Worm (Caenorhabditis elegans) whole organism, L2 larva: ENCODE data around the gene col-81.

Source experiments
- C34F6.9 ChIP-seq: fragments of 150-350 bp; optimal IDR thresholded peaks from 2 replicates; lab custom pipeline; 2014; ENCODE audit warnings: missing biosample characterization, missing genetic modification characterization
- F13H6.1 ChIP-seq: sonication (generic microtip); optimal IDR thresholded peaks from 2 replicates; lab custom pipeline; 2016; ENCODE audit warnings: missing genetic modification characterization, missing compliant biosample characterization
- R02D3.7 ChIP-seq: fragments of 150-350 bp; optimal IDR thresholded peaks from 2 replicates; lab custom pipeline; 2014; ENCODE audit warnings: missing biosample characterization, missing genetic modification characterization
- Y55F3AM.14 ChIP-seq: fragments of 200-800 bp; sonication (Bioruptor generic); optimal IDR thresholded peaks from 2 replicates; lab custom pipeline; 2018; ENCODE audit warnings: mild to moderate bottlenecking, missing genetic modification characterization, missing compliant biosample characterization
- alr-1 ChIP-seq: fragments of 150-350 bp; optimal IDR thresholded peaks from 2 replicates; lab custom pipeline; 2014; ENCODE audit warnings: missing biosample characterization, missing genetic modification characterization
- aly-2 ChIP-seq: fragments of 150-350 bp; optimal IDR thresholded peaks from 2 replicates; lab custom pipeline; 2014; ENCODE audit warnings: missing biosample characterization, missing genetic modification characterization
- ama-1 ChIP-seq: fragments of 150-350 bp; optimal IDR thresholded peaks from 2 replicates; lab custom pipeline; 2018; ENCODE audit warnings: inconsistent platforms
- blmp-1 ChIP-seq: sonication (generic microtip); optimal IDR thresholded peaks from 2 replicates; lab custom pipeline; 2017; ENCODE audit warnings: missing genetic modification characterization, mild to moderate bottlenecking, missing compliant biosample characterization, antibody characterized with exemption, moderate library complexity; ENCODE audit not compliant: insufficient read depth
- ceh-16 ChIP-seq: fragments of 150-350 bp; optimal IDR thresholded peaks from 2 replicates; lab custom pipeline; 2014; ENCODE audit warnings: missing biosample characterization, missing genetic modification characterization
- ceh-82 ChIP-seq: fragments of 150-350 bp; optimal IDR thresholded peaks from 2 replicates; lab custom pipeline; 2014; ENCODE audit warnings: missing biosample characterization, missing genetic modification characterization
- crh-2 ChIP-seq: sonication (generic microtip); optimal IDR thresholded peaks from 2 replicates; lab custom pipeline; 2017; ENCODE audit warnings: missing biosample characterization, missing genetic modification characterization
- dmd-4 ChIP-seq: sonication (generic microtip); optimal IDR thresholded peaks from 2 replicates; lab custom pipeline; 2017; ENCODE audit warnings: missing biosample characterization, missing genetic modification characterization
- elt-1 ChIP-seq: fragments of 150-350 bp; optimal IDR thresholded peaks from 2 replicates; lab custom pipeline; 2014; ENCODE audit warnings: missing biosample characterization, missing genetic modification characterization
- elt-3 ChIP-seq: sonication (generic microtip); optimal IDR thresholded peaks from 2 replicates; lab custom pipeline; 2017; ENCODE audit warnings: missing biosample characterization, missing genetic modification characterization
- gmeb-1 ChIP-seq: fragments of 150-350 bp; optimal IDR thresholded peaks from 2 replicates; lab custom pipeline; 2014; ENCODE audit warnings: missing biosample characterization, missing genetic modification characterization
- lin-11 ChIP-seq: fragments of 150-350 bp; sonication (generic microtip); optimal IDR thresholded peaks from 2 replicates; lab custom pipeline; 2014; ENCODE audit warnings: missing biosample characterization, missing genetic modification characterization, inconsistent platforms, mixed read lengths
- lin-13 ChIP-seq: fragments of 150-350 bp; optimal IDR thresholded peaks from 2 replicates; lab custom pipeline; 2014; ENCODE audit warnings: missing biosample characterization, missing genetic modification reagents, missing genetic modification characterization
- lin-39 ChIP-seq: fragments of 150-350 bp; optimal IDR thresholded peaks from 2 replicates; lab custom pipeline; 2014; ENCODE audit warnings: missing biosample characterization, missing genetic modification reagents, missing genetic modification characterization
- lsy-2 ChIP-seq, 2 experiments: fragments of 150-350 bp in 1 of 2; sonication (generic microtip) in 1 of 2; optimal IDR thresholded peaks; 2 replicates each; lab custom pipeline; 2014 to 2017; ENCODE audit warnings: missing biosample characterization in 2 of 2, missing genetic modification characterization in 2 of 2
- mbf-1 ChIP-seq: sonication (generic microtip); optimal IDR thresholded peaks from 2 replicates; lab custom pipeline; 2017; ENCODE audit warnings: missing biosample characterization, missing genetic modification characterization
- mdl-1 ChIP-seq, 2 experiments: fragments of 150-350 bp in 1 of 2; sonication (generic microtip) in 1 of 2; optimal IDR thresholded peaks; 2 replicates each; lab custom pipeline; 2017; ENCODE audit warnings: missing biosample characterization in 2 of 2, missing genetic modification characterization in 2 of 2
- nhr-10 ChIP-seq: sonication (generic microtip); optimal IDR thresholded peaks from 2 replicates; lab custom pipeline; 2017; ENCODE audit warnings: missing biosample characterization, missing genetic modification characterization
- nhr-21 ChIP-seq: fragments of 150-350 bp; optimal IDR thresholded peaks from 2 replicates; lab custom pipeline; 2014; ENCODE audit warnings: missing biosample characterization, missing genetic modification characterization
- nhr-23 ChIP-seq: fragments of 150-350 bp; optimal IDR thresholded peaks from 2 replicates; lab custom pipeline; 2014; ENCODE audit warnings: missing biosample characterization, missing genetic modification reagents, missing genetic modification characterization
- nhr-25 ChIP-seq: fragments of 150-350 bp; sonication (generic microtip); optimal IDR thresholded peaks from 3 replicates; lab custom pipeline; 2014; ENCODE audit warnings: missing biosample characterization, missing genetic modification characterization
- nhr-77 ChIP-seq: fragments of 150-350 bp; optimal IDR thresholded peaks from 2 replicates; lab custom pipeline; 2014; ENCODE audit warnings: missing biosample characterization, missing genetic modification characterization
- peb-1 ChIP-seq: fragments of 150-350 bp; optimal IDR thresholded peaks from 2 replicates; lab custom pipeline; 2014; ENCODE audit warnings: missing biosample characterization, missing genetic modification characterization
- sem-4 ChIP-seq: fragments of 150-350 bp; optimal IDR thresholded peaks from 2 replicates; lab custom pipeline; 2014; ENCODE audit warnings: missing biosample characterization, missing genetic modification reagents, missing genetic modification characterization
- sma-3 ChIP-seq: sonication (generic microtip); optimal IDR thresholded peaks from 2 replicates; lab custom pipeline; 2016; ENCODE audit warnings: missing genetic modification reagents, missing genetic modification characterization, missing compliant biosample characterization
- sma-9 ChIP-seq, 2 experiments: fragments of 150-350 bp in 1 of 2; sonication (generic microtip) in 1 of 2; optimal IDR thresholded peaks; 2 replicates each; lab custom pipeline; 2014 to 2016; ENCODE audit warnings: missing genetic modification characterization in 2 of 2, mild to moderate bottlenecking in 1 of 2, missing biosample characterization in 1 of 2, missing compliant biosample characterization in 1 of 2, missing genetic modification reagents in 1 of 2, moderate library complexity in 1 of 2
- snpc-4 ChIP-seq: fragments of 150-350 bp; optimal IDR thresholded peaks from 2 replicates; lab custom pipeline; 2014; ENCODE audit warnings: missing biosample characterization, missing genetic modification characterization
- unc-39 ChIP-seq: fragments of 150-350 bp; optimal IDR thresholded peaks from 2 replicates; lab custom pipeline; 2014; ENCODE audit warnings: missing biosample characterization, missing genetic modification characterization
- unc-55 ChIP-seq: fragments of 150-350 bp; sonication (generic microtip); optimal IDR thresholded peaks from 3 replicates; lab custom pipeline; 2014; ENCODE audit warnings: missing biosample characterization, missing genetic modification reagents, missing genetic modification characterization
- unc-62 ChIP-seq: fragments of 150-350 bp; optimal IDR thresholded peaks from 2 replicates; lab custom pipeline; 2014; ENCODE audit warnings: missing biosample characterization, missing genetic modification reagents, missing genetic modification characterization
- zag-1 ChIP-seq: fragments of 150-350 bp; optimal IDR thresholded peaks from 2 replicates; lab custom pipeline; 2014; ENCODE audit warnings: missing biosample characterization, missing genetic modification characterization
- ztf-11 ChIP-seq: sonication (generic microtip); optimal IDR thresholded peaks from 2 replicates; lab custom pipeline; 2017; ENCODE audit warnings: missing biosample characterization, missing genetic modification characterization
- ztf-4 ChIP-seq: fragments of 150-350 bp; optimal IDR thresholded peaks from 2 replicates; lab custom pipeline; 2014; ENCODE audit warnings: missing biosample characterization, missing genetic modification characterization

col-81 gene

DNA sequence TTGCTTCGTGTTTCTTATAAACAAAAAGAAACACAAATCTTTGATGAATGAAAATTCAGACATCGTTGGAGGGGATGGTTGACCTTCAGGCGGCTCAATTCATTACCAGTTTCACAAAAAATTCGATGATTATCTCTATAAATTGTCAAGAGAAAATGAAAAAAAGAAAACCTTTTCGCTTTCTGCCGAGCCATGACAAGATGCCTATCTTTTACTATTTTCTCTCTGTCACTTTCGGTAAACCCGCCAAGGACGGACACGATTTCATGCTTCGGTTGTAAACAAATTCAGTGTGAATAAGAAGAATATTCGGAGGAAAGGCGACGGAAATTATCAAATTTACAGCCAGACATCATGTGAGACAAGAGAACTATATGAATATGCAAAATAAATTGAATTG lies 7.1 kb upstream of the col-81 start:
- TF ChIP-seq unc-39 = no peak
- TF ChIP-seq ztf-4 (tag; lab: Kevin White, UChicago) = no peak
- no peak for TF ChIP-seq ama-1 (lab: Kevin White, UChicago)
- TF ChIP-seq mdl-1 (tag; optimal IDR thresholded peaks at IDR 0.05; lab: Kevin White, UChicago) = no peak
- TF ChIP-seq aly-2 (tag; lab: Kevin White, UChicago) = no peak
- no peak for TF ChIP-seq elt-1
- no peak for TF ChIP-seq unc-62 (GFP tag; lab: Kevin White, UChicago)
- no peak for TF ChIP-seq zag-1 (tag; lab: Kevin White, UChicago)
- TF ChIP-seq nhr-25 (tag; lab: Kevin White, UChicago) = peak; percentile 66
- TF ChIP-seq Y55F3AM.14 (GFP tag; lab: Kevin White, UChicago) = no peak
- TF ChIP-seq unc-55 (GFP tag; lab: Kevin White, UChicago) = no peak
- no peak for TF ChIP-seq dmd-4 (tag; lab: Kevin White, UChicago)
- TF ChIP-seq F13H6.1 (tag; lab: Kevin White, UChicago) = no peak
- no peak for TF ChIP-seq gmeb-1 (tag; lab: Kevin White, UChicago)
- TF ChIP-seq alr-1 (tag; lab: Kevin White, UChicago) = no peak
- TF ChIP-seq ceh-16 (tag; lab: Kevin White, UChicago) = peak; percentile 59
- TF ChIP-seq ceh-82 (tag; lab: Kevin White, UChicago) = no peak
- TF ChIP-seq R02D3.7 (tag; lab: Kevin White, UChicago) = no peak
- TF ChIP-seq nhr-21 (tag; lab: Kevin White, UChicago) = no peak
- TF ChIP-seq snpc-4 (tag; lab: Kevin White, UChicago) = no peak
- peak; percentile 37 for TF ChIP-seq sma-9 (GFP tag; optimal IDR thresholded peaks at IDR 0.05; lab: Kevin White, UChicago)
- no peak for TF ChIP-seq sma-9 (tag; optimal IDR thresholded peaks at IDR 0.05; lab: Kevin White, UChicago)
- no peak for TF ChIP-seq C34F6.9 (tag; lab: Kevin White, UChicago)
- no peak for TF ChIP-seq sma-3 (GFP tag; lab: Kevin White, UChicago)
- peak; percentile 97 for TF ChIP-seq blmp-1
- TF ChIP-seq lsy-2 (tag; optimal IDR thresholded peaks at IDR 0.05; lab: Kevin White, UChicago) = no peak
- TF ChIP-seq nhr-77 (tag; lab: Kevin White, UChicago) = no peak
- no peak for TF ChIP-seq peb-1 (tag; lab: Kevin White, UChicago)
- TF ChIP-seq lin-39 (tag; lab: Kevin White, UChicago) = no peak
- no peak for TF ChIP-seq ztf-11 (tag; lab: Kevin White, UChicago)
- no peak for TF ChIP-seq lin-13 (GFP tag; lab: Kevin White, UChicago)
- no peak for TF ChIP-seq mbf-1 (tag; lab: Kevin White, UChicago)

DNA sequence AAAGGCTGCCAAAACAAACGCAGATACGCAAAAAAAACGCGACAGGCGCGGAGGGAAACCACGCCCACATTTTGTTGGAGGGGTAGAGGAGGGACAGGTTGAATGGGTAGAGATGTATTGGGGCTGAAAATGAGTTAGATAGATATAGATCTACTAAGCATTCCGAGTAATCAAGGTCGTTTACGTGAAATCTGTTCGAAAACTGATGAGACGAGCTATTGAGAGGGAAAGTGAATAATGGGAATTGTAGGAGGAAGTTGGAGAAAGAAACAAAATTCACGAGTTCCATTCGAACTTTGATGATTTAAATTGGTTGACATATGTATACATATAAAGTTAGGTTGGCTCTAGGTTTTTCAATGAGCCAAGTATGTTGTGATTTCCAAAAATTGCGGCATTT lies 3.3 kb upstream of the col-81 start:
- peak; percentile 63 for TF ChIP-seq blmp-1
- TF ChIP-seq sma-9 (GFP tag; optimal IDR thresholded peaks at IDR 0.05; lab: Kevin White, UChicago) = peak; percentile 43
- TF ChIP-seq sma-9 (tag; optimal IDR thresholded peaks at IDR 0.05; lab: Kevin White, UChicago) = no peak
- peak; percentile 52 for TF ChIP-seq nhr-25 (tag; lab: Kevin White, UChicago)
- TF ChIP-seq elt-3 (tag; lab: Kevin White, UChicago) = no peak
- peak; percentile 85 for TF ChIP-seq ceh-16 (tag; lab: Kevin White, UChicago)

DNA sequence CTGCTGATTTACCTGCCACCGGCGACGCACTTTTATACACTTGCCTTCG lies 3.1 kb upstream of the col-81 start, which contains the start of gene ram-2:
Gene ram-2, minus strand, starts transcription at position 47 of the 49 bp plus-strand sequence.
- TF ChIP-seq nhr-77 (tag; lab: Kevin White, UChicago) = no peak
- TF ChIP-seq mdl-1 (tag; optimal IDR thresholded peaks at IDR 0.05; lab: Kevin White, UChicago) = no peak
- no peak for TF ChIP-seq sma-9 (GFP tag; optimal IDR thresholded peaks at IDR 0.05; lab: Kevin White, UChicago)
- no peak for TF ChIP-seq sma-9 (tag; optimal IDR thresholded peaks at IDR 0.05; lab: Kevin White, UChicago)
- TF ChIP-seq elt-3 (tag; lab: Kevin White, UChicago) = no peak
- no peak for TF ChIP-seq R02D3.7 (tag; lab: Kevin White, UChicago)
- no peak for TF ChIP-seq nhr-10 (tag; lab: Kevin White, UChicago)
- TF ChIP-seq sma-3 (GFP tag; lab: Kevin White, UChicago) = no peak
- TF ChIP-seq lin-11 = no peak

DNA sequence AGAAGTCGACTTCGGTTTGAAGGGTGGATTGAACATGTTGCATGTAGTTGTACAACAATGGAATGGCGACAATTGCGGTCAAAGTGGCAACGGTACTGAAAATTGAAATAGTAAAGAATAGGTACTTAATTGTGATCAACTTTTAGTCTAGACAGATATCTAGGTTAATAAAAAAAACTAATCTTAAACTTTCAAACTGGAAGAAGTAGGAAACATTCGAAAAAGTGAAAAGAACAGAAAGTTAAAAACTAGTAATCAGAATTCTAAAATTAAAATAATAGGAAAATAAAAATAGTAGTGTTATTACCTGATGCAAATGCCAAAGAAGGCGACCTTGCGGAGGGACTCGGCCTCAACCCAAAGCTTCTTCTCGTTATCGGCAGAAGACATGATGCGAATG lies 2.9 kb upstream of the col-81 start:
- TF ChIP-seq unc-62 (GFP tag; lab: Kevin White, UChicago) = no peak

DNA sequence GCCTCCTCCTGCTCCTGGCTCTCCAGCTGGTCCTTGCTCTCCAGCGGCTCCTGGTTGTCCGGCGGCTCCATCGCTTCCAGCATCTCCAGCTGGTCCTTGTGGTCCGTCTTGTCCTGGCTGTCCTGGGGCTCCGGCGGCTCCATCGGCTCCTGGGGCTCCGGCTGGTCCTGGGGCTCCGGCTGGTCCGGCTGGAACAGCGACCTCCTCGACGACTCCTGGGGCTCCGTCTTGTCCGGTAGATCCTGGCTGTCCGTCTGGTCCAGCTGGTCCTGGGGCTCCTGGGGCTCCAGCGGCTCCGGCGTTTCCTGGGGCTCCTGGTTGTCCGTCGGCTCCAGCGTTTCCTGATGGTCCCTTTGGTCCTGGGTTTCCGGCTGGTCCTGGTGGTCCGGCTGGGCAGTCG lies 2.2 kb upstream of the col-81 start:
- no peak for TF ChIP-seq mdl-1 (tag; optimal IDR thresholded peaks at IDR 0.05; lab: Kevin White, UChicago)
- TF ChIP-seq lin-13 (GFP tag; lab: Kevin White, UChicago) = no peak
- no peak for TF ChIP-seq crh-2 (tag; lab: Kevin White, UChicago)
- TF ChIP-seq lin-11 = no peak
- no peak for TF ChIP-seq peb-1 (tag; lab: Kevin White, UChicago)
- no peak for TF ChIP-seq unc-39
- TF ChIP-seq ceh-82 (tag; lab: Kevin White, UChicago) = no peak
- TF ChIP-seq nhr-23 (tag; lab: Kevin White, UChicago) = no peak
- TF ChIP-seq zag-1 (tag; lab: Kevin White, UChicago) = no peak
- no peak for TF ChIP-seq dmd-4 (tag; lab: Kevin White, UChicago)
- TF ChIP-seq nhr-25 (tag; lab: Kevin White, UChicago) = no peak
- TF ChIP-seq sem-4 (tag; lab: Kevin White, UChicago) = no peak
- no peak for TF ChIP-seq snpc-4 (tag; lab: Kevin White, UChicago)
- TF ChIP-seq ztf-4 (tag; lab: Kevin White, UChicago) = no peak
- TF ChIP-seq nhr-10 (tag; lab: Kevin White, UChicago) = no peak
